Fruit fly (Drosophila melanogaster) whole organism: ENCODE data around the gene CG32388.

Experiments
- CG8478 ChIP-seq: fragments of >200 bp; optimal IDR thresholded peaks from 2 replicates; lab custom pipeline; 2018; ENCODE audit warnings: inconsistent platforms
- Dll ChIP-seq: fragments of >200 bp; optimal IDR thresholded peaks from 2 replicates; lab custom pipeline; 2017
- pan ChIP-seq: fragments of >200 bp; optimal IDR thresholded peaks from 2 replicates; lab custom pipeline; 2017

- TF ChIP-seq pan (lab: Kevin White, UChicago) (no peak), CG8478 (lab: Kevin White, UChicago) (no peak), Dll (lab: Kevin White, UChicago) (no peak)
Measured at dm6 chr3L:6964488-6965152, 19.8 kb downstream of the CG32388 start, which contains the start of gene sgl.
